Fruit fly (Drosophila melanogaster): ENCODE results near the gene Bap60.

DNA sequence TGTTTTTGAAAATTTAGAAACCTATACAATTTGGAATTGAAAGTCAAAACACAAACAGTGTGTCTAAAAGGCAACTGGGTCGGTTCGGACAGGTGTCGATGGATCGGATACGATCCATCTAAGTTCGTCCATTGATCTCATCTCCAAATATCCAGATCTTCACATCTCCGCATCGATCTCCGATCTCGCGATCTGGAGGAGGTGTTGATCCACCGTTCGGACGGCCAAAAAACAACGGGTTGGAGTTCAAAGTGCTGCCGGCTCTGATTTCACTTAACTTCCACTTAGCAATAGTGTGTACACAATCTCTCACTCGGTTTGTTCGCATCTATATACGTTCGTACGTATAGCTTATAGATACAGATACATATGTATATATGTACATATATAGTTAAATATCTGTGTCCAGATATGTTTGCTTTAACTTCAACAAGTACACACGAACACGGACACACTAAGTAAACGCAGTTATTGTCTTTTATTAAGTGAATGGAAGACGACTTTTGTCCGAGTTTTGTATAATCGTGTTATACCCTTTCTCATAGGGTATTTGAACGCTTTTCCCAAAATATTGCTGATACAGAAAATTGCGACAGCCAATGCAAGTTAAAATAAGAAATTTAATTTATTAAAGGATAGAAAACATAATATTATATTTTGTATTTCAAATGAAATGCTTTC lies 51.0 kb downstream of the Bap60 start, which contains the start of gene Fer3HCH:
- TF ChIP-seq psq (optimal IDR thresholded peaks at IDR 0.05) (no peak), Myc (optimal IDR thresholded peaks at IDR 0.05) (no peak), ttk (optimal IDR thresholded peaks at IDR 0.05) (no peak), Sin3A (optimal IDR thresholded peaks at IDR 0.05) (no peak), insv (optimal IDR thresholded peaks at IDR 0.05) (no peak)

Measured in Kc167 (cell line).